Fruit fly (Drosophila melanogaster) whole organism: ENCODE data around the gene Polr1E.

Experiments used
- CG8478 ChIP-seq: fragments of >200 bp; optimal IDR thresholded peaks from 2 replicates; lab custom pipeline; 2018; ENCODE audit warnings: inconsistent platforms
- Dll ChIP-seq: fragments of >200 bp; optimal IDR thresholded peaks from 2 replicates; lab custom pipeline; 2017
- EcR ChIP-seq, 2 experiments: fragments of >200 bp; optimal IDR thresholded peaks; 2 replicates each; lab custom pipeline; 2017; ENCODE audit warnings: missing biosample characterization in 2 of 2, missing genetic modification characterization in 2 of 2, missing genetic modification reagents in 2 of 2
- pan ChIP-seq: fragments of >200 bp; optimal IDR thresholded peaks from 2 replicates; lab custom pipeline; 2017
- psq ChIP-seq: fragments of >200 bp; optimal IDR thresholded peaks from 2 replicates; lab custom pipeline; 2017
- usp ChIP-seq: fragments of >200 bp; optimal IDR thresholded peaks from 2 replicates; lab custom pipeline; 2017; ENCODE audit warnings: missing biosample characterization, missing genetic modification characterization, mixed read lengths

DNA sequence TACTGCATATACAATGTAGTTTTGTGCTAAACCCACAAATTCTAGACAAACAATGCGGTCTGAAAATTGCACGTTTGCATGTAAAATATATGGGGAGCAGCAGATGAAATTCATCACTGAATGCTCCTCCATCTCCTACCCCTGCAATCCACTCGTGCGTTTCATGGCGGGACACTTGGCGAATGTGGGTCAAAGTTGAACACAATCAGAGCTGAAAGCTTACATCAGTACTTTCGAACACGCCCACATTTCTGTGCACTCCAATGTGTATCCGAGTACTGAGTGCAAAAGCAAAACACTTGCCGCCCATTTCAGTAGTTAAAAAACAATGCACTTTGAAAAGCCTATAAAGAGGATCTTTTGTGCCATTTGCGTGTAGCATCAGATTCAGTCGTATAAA is 4.8 kb downstream of the Polr1E start:
- no peak for TF ChIP-seq psq (lab: Kevin White, UChicago)
- TF ChIP-seq usp (GFP tag; lab: Kevin White, UChicago), result no peak
- no peak for TF ChIP-seq pan (lab: Kevin White, UChicago)
- TF ChIP-seq Dll (lab: Kevin White, UChicago), result no peak
- TF ChIP-seq EcR (GFP tag; optimal IDR thresholded peaks at IDR 0.05; lab: Kevin White, UChicago), result no peak
- no peak for TF ChIP-seq CG8478 (lab: Kevin White, UChicago)
